Fruit fly (Drosophila melanogaster) whole organism, embryonic: ENCODE measurements around the gene Schip1.

Experiments used
- Adf1 ChIP-seq: fragments of 200-800 bp; sonication (Bioruptor generic); IDR thresholded peaks from 2 replicates; pipeline ENCODE4 v1.3.6; 2022; ENCODE audit warnings: missing biosample characterization, missing genetic modification characterization
- CG10321 ChIP-seq: fragments of 200-800 bp; sonication (Bioruptor generic); IDR thresholded peaks from 2 replicates; pipeline ENCODE4 v1.3.6; 2022; ENCODE audit warnings: missing biosample characterization, missing genetic modification characterization
- CG11247 ChIP-seq: fragments of 200-800 bp; sonication (Bioruptor generic); IDR thresholded peaks from 2 replicates; pipeline ENCODE4 v1.3.6; 2022; ENCODE audit warnings: missing biosample characterization, missing genetic modification characterization
- CG12104 ChIP-seq: fragments of 200-800 bp; sonication (Bioruptor generic); optimal IDR thresholded peaks from 3 replicates; lab custom pipeline; 2016; ENCODE audit warnings: missing biosample characterization, missing genetic modification characterization
- CG14710 ChIP-seq: fragments of 200-800 bp; sonication (Bioruptor generic); optimal IDR thresholded peaks from 3 replicates; lab custom pipeline; 2019; ENCODE audit warnings: missing biosample characterization, mild to moderate bottlenecking, missing genetic modification characterization, moderate library complexity
- CG1529 ChIP-seq: fragments of 200-800 bp; sonication (Bioruptor generic); optimal IDR thresholded peaks from 3 replicates; lab custom pipeline; 2018; ENCODE audit warnings: missing biosample characterization, missing genetic modification characterization
- CG3281 ChIP-seq: fragments of 200-800 bp; sonication (Bioruptor generic); optimal IDR thresholded peaks from 3 replicates; lab custom pipeline; 2017; ENCODE audit warnings: missing biosample characterization, mild to moderate bottlenecking, missing genetic modification characterization
- CG33213 ChIP-seq: fragments of 200-800 bp; sonication (Bioruptor generic); optimal IDR thresholded peaks from 3 replicates; lab custom pipeline; 2016; ENCODE audit warnings: missing biosample characterization, missing genetic modification characterization
- CG34224 ChIP-seq: fragments of 200-800 bp; sonication (Bioruptor generic); IDR thresholded peaks from 3 replicates; pipeline ENCODE4 v1.3.6; 2022; ENCODE audit warnings: missing biosample characterization, missing genetic modification characterization; ENCODE audit not compliant: partially characterized antibody
- CG3838 ChIP-seq: fragments of 200-800 bp; sonication (Bioruptor generic); optimal IDR thresholded peaks from 3 replicates; lab custom pipeline; 2016; ENCODE audit warnings: missing biosample characterization, missing genetic modification characterization
- CG6272 ChIP-seq: fragments of 200-800 bp; sonication (Bioruptor generic); IDR thresholded peaks from 2 replicates; pipeline ENCODE4 v1.3.6; 2022; ENCODE audit warnings: missing biosample characterization, missing genetic modification characterization
- CHES-1-like ChIP-seq: fragments of 200-800 bp; sonication (Bioruptor generic); optimal IDR thresholded peaks from 2 replicates; lab custom pipeline; 2016; ENCODE audit warnings: missing biosample characterization, missing genetic modification characterization
- D19B ChIP-seq: fragments of 200-800 bp; sonication (Bioruptor generic); optimal IDR thresholded peaks from 2 replicates; lab custom pipeline; 2017; ENCODE audit warnings: missing biosample characterization, mild to moderate bottlenecking, missing genetic modification characterization
- Dek ChIP-seq: fragments of 200-800 bp; sonication (Bioruptor generic); optimal IDR thresholded peaks from 3 replicates; lab custom pipeline; 2019; ENCODE audit warnings: missing biosample characterization, mild to moderate bottlenecking, missing genetic modification characterization, moderate library complexity
- Doc2 ChIP-seq: fragments of 200-800 bp; sonication (Bioruptor generic); IDR thresholded peaks from 2 replicates; pipeline ENCODE4 v1.3.6; 2022; ENCODE audit warnings: missing biosample characterization, missing genetic modification characterization
- Dp ChIP-seq: fragments of 200-800 bp; sonication (Bioruptor generic); optimal IDR thresholded peaks from 2 replicates; lab custom pipeline; 2018; ENCODE audit warnings: missing biosample characterization, mild to moderate bottlenecking, missing genetic modification characterization, moderate library complexity
- Dref ChIP-seq: fragments of 200-800 bp; sonication (Bioruptor generic); IDR thresholded peaks from 2 replicates; pipeline ENCODE4 v1.3.6; 2022; ENCODE audit warnings: missing biosample characterization, missing genetic modification characterization
- Elba2 ChIP-seq: fragments of 200-800 bp; sonication (Bioruptor generic); optimal IDR thresholded peaks from 3 replicates; lab custom pipeline; 2016; ENCODE audit warnings: missing biosample characterization, missing genetic modification characterization
- Gug ChIP-seq: fragments of 200-800 bp; sonication (Bioruptor generic); IDR thresholded peaks from 4 replicates; pipeline ENCODE4 v1.3.6; 2022; ENCODE audit warnings: missing biosample characterization, missing genetic modification characterization
- HHEX ChIP-seq: fragments of 200-800 bp; sonication (Bioruptor generic); optimal IDR thresholded peaks from 3 replicates; lab custom pipeline; 2017; ENCODE audit warnings: missing biosample characterization, mild to moderate bottlenecking, missing genetic modification characterization, missing genetic modification reagents
- Hey ChIP-seq: fragments of 200-800 bp; sonication (Bioruptor generic); optimal IDR thresholded peaks from 3 replicates; lab custom pipeline; 2018; ENCODE audit warnings: missing biosample characterization, mild to moderate bottlenecking, missing genetic modification characterization
- Meics ChIP-seq: fragments of 200-800 bp; sonication (Bioruptor generic); optimal IDR thresholded peaks from 2 replicates; lab custom pipeline; 2017; ENCODE audit warnings: missing biosample characterization, mild to moderate bottlenecking, missing genetic modification characterization
- Neu2 ChIP-seq: fragments of 200-800 bp; sonication (Bioruptor generic); optimal IDR thresholded peaks from 3 replicates; lab custom pipeline; 2016; ENCODE audit warnings: missing biosample characterization, missing genetic modification characterization, borderline replicate concordance
- Nf-YC ChIP-seq: fragments of 200-800 bp; optimal IDR thresholded peaks from 3 replicates; lab custom pipeline; 2019; ENCODE audit warnings: missing biosample characterization, mild to moderate bottlenecking, missing genetic modification characterization, moderate library complexity
- NfI ChIP-seq: fragments of 200-800 bp; sonication (Bioruptor generic); optimal IDR thresholded peaks from 3 replicates; lab custom pipeline; 2018; ENCODE audit warnings: missing biosample characterization, mild to moderate bottlenecking, missing genetic modification characterization, moderate library complexity
- Ptx1 ChIP-seq: fragments of 200-800 bp; sonication (Bioruptor generic); IDR thresholded peaks from 2 replicates; pipeline ENCODE4 v1.3.6; 2022; ENCODE audit warnings: missing biosample characterization, missing genetic modification characterization
- Sox100B ChIP-seq: fragments of 200-800 bp; sonication (Bioruptor generic); optimal IDR thresholded peaks from 3 replicates; lab custom pipeline; 2018; ENCODE audit warnings: missing biosample characterization, mild to moderate bottlenecking, missing genetic modification characterization
- Spps ChIP-seq: fragments of 200-800 bp; sonication (Bioruptor generic); optimal IDR thresholded peaks from 2 replicates; lab custom pipeline; 2018; ENCODE audit warnings: missing biosample characterization, mild to moderate bottlenecking, missing genetic modification characterization
- Usf ChIP-seq: fragments of 200-800 bp; sonication (Bioruptor generic); optimal IDR thresholded peaks from 2 replicates; lab custom pipeline; 2017; ENCODE audit warnings: missing genotype, missing biosample characterization, missing genetic modification characterization
- Xbp1 ChIP-seq: fragments of 200-800 bp; sonication (Bioruptor generic); optimal IDR thresholded peaks from 3 replicates; lab custom pipeline; 2016; ENCODE audit warnings: missing biosample characterization, mild to moderate bottlenecking, missing genetic modification characterization
- btn ChIP-seq: fragments of 200-800 bp; sonication (Bioruptor generic); optimal IDR thresholded peaks from 2 replicates; lab custom pipeline; 2016; ENCODE audit warnings: missing biosample characterization, missing genetic modification characterization
- caup ChIP-seq: fragments of 200-800 bp; sonication (Bioruptor generic); optimal IDR thresholded peaks from 3 replicates; lab custom pipeline; 2017; ENCODE audit warnings: missing biosample characterization, mild to moderate bottlenecking, missing genetic modification characterization, moderate library complexity; ENCODE audit not compliant: severe bottlenecking
- dm ChIP-seq: fragments of 200-800 bp; sonication (Bioruptor generic); optimal IDR thresholded peaks from 3 replicates; lab custom pipeline; 2016; ENCODE audit warnings: missing biosample characterization, missing genetic modification characterization
- dmrt99B ChIP-seq: fragments of 200-800 bp; sonication (Bioruptor generic); optimal IDR thresholded peaks from 2 replicates; lab custom pipeline; 2018; ENCODE audit warnings: missing biosample characterization, mild to moderate bottlenecking, missing genetic modification characterization, moderate library complexity
- emc ChIP-seq: fragments of 200-800 bp; sonication (Bioruptor generic); optimal IDR thresholded peaks from 2 replicates; lab custom pipeline; 2016; ENCODE audit warnings: missing biosample characterization, missing genetic modification characterization
- ewg ChIP-seq: fragments of 200-800 bp; sonication (Bioruptor generic); optimal IDR thresholded peaks from 3 replicates; lab custom pipeline; 2017; ENCODE audit warnings: mild to moderate bottlenecking, missing biosample characterization, missing genetic modification reagents, missing genetic modification characterization
- gcm ChIP-seq: fragments of 200-800 bp; sonication (Bioruptor generic); optimal IDR thresholded peaks from 2 replicates; lab custom pipeline; 2019; ENCODE audit warnings: missing biosample characterization, mild to moderate bottlenecking, missing genetic modification characterization, moderate library complexity
- gt ChIP-seq: fragments of 200-800 bp; sonication (Bioruptor generic); IDR thresholded peaks from 2 replicates; pipeline ENCODE4 v1.3.6; 2022; ENCODE audit warnings: missing biosample characterization, missing genetic modification characterization
- hth ChIP-seq: fragments of >200 bp; optimal IDR thresholded peaks from 2 replicates; lab custom pipeline; 2017; ENCODE audit warnings: inconsistent platforms
- lilli ChIP-seq: fragments of 200-800 bp; sonication (Bioruptor generic); optimal IDR thresholded peaks from 3 replicates; lab custom pipeline; 2016; ENCODE audit warnings: missing biosample characterization, missing genetic modification characterization
- nau ChIP-seq: fragments of 200-800 bp; sonication (Bioruptor generic); optimal IDR thresholded peaks from 3 replicates; lab custom pipeline; 2017; ENCODE audit warnings: missing biosample characterization, mild to moderate bottlenecking, missing genetic modification characterization, missing genetic modification reagents
- otp ChIP-seq: fragments of 200-800 bp; sonication (Bioruptor generic); IDR thresholded peaks from 3 replicates; pipeline ENCODE4, ENCODE4 v1.3.6; 2022; ENCODE audit warnings: missing biosample characterization, missing genetic modification characterization
- pan ChIP-seq, 4 experiments: fragments of >200 bp in 3 of 4; fragments of 200-800 bp in 1 of 4; sonication (Bioruptor generic) in 1 of 4; optimal IDR thresholded peaks in 3 of 4; IDR thresholded peaks in 1 of 4; 2 replicates each; pipeline versions ENCODE4 v1.3.6 to Lab custom; 2017 to 2022; ENCODE audit warnings: missing biosample characterization in 2 of 4, missing genetic modification characterization in 2 of 4, mixed read lengths in 1 of 4
- pb ChIP-seq: fragments of 200-800 bp; sonication (Bioruptor generic); optimal IDR thresholded peaks from 3 replicates; lab custom pipeline; 2016; ENCODE audit warnings: missing biosample characterization, missing genetic modification characterization
- schlank ChIP-seq: fragments of 200-800 bp; sonication (Bioruptor generic); optimal IDR thresholded peaks from 2 replicates; lab custom pipeline; 2018; ENCODE audit warnings: missing biosample characterization, mild to moderate bottlenecking, missing genetic modification characterization
- sim ChIP-seq: fragments of 200-800 bp; sonication (Bioruptor generic); IDR thresholded peaks from 2 replicates; pipeline ENCODE4 v1.3.6; 2022; ENCODE audit warnings: missing biosample characterization, missing genetic modification characterization
- slbo ChIP-seq: fragments of 200-800 bp; sonication (Bioruptor generic); IDR thresholded peaks from 2 replicates; pipeline ENCODE4 v1.3.6; 2022; ENCODE audit warnings: missing biosample characterization, missing genetic modification characterization
- tin ChIP-seq: fragments of 200-800 bp; sonication (Bioruptor generic); optimal IDR thresholded peaks from 3 replicates; lab custom pipeline; 2016; ENCODE audit warnings: missing biosample characterization, missing genetic modification characterization
- vvl ChIP-seq: fragments of 200-800 bp; sonication (Bioruptor generic); IDR thresholded peaks from 2 replicates; pipeline ENCODE4 v1.3.6; 2022; ENCODE audit warnings: missing biosample characterization, missing genetic modification characterization
- z ChIP-seq: fragments of 200-800 bp; sonication (Bioruptor generic); IDR thresholded peaks from 3 replicates; pipeline ENCODE4 v1.3.6; 2022; ENCODE audit warnings: missing biosample characterization, missing genetic modification characterization
- zen2 ChIP-seq: fragments of 200-800 bp; sonication (Bioruptor generic); IDR thresholded peaks from 3 replicates; pipeline ENCODE4 v1.3.6; 2022; ENCODE audit warnings: missing biosample characterization, missing genetic modification characterization; ENCODE audit not compliant: partially characterized antibody

The Schip1 gene

dm6 chr2L:10339212-10339721, 8.4 kb upstream of the Schip1 start, which contains the start of gene SamDC:
SamDC (plus strand) TSS chr2L:10339457.
- TF ChIP-seq slbo (GFP tag; lab: Robert Waterston, UW) (peak; percentile 57), lilli (GFP tag; lab: Kevin White, UChicago) (peak; percentile 52), CHES-1-like (GFP tag; lab: Kevin White, UChicago) (no peak), nau (GFP tag; lab: Kevin White, UChicago) (no peak), CG12104 (GFP tag; lab: Kevin White, UChicago) (no peak), Dek (peak; percentile 68), dm (GFP tag; lab: Kevin White, UChicago) (peak; percentile 65), emc (no peak), HHEX (GFP tag; lab: Kevin White, UChicago) (peak; percentile 48), Elba2 (GFP tag; lab: Kevin White, UChicago) (no peak), Usf (GFP tag; lab: Kevin White, UChicago) (no peak), Dref (peak; percentile 91), Spps (no peak), Adf1 (peak; percentile 27; the same call in 1 of the 2 replicates), CG34224 (peak; percentile 79), gt (GFP tag; lab: Robert Waterston, UW) (no peak), CG33213 (GFP tag; lab: Kevin White, UChicago) (peak; percentile 34), CG1529 (GFP tag; lab: Kevin White, UChicago) (no peak), NfI (GFP tag; lab: Kevin White, UChicago) (peak; percentile 46), CG14710 (peak; percentile 47), Ptx1 (peak; percentile 44), ewg (GFP tag; lab: Kevin White, UChicago) (no peak), Doc2 (no peak), hth (lab: Kevin White, UChicago) (no peak), dmrt99B (tag; lab: Kevin White, UChicago) (peak; percentile 26), z (GFP tag; lab: Robert Waterston, UW) (no peak), vvl (peak; percentile 75), tin (GFP tag; lab: Kevin White, UChicago) (peak; percentile 13), caup (GFP tag; lab: Kevin White, UChicago) (peak; percentile 45), CG3281 (GFP tag; lab: Kevin White, UChicago) (peak; percentile 26), sim (GFP tag; lab: Robert Waterston, UW) (no peak), pan (optimal IDR thresholded peaks at IDR 0.05; lab: Kevin White, UChicago) (no peak), pan (GFP tag; optimal IDR thresholded peaks at IDR 0.05 in 1 of 2, IDR thresholded peaks at IDR 0.05 in 1 of 2) (peak in 1 of 2 experiments; percentile 49), Gug (no peak), btn (GFP tag; lab: Kevin White, UChicago) (no peak), otp (GFP tag; lab: Robert Waterston, UW) (no peak), CG6272 (no peak), D19B (GFP tag; lab: Kevin White, UChicago) (no peak), gcm (GFP tag; lab: Kevin White, UChicago) (no peak), CG3838 (GFP tag; lab: Kevin White, UChicago) (no peak), CG10321 (GFP tag; lab: Robert Waterston, UW) (no peak), CG11247 (GFP tag; lab: Robert Waterston, UW) (no peak), Hey (tag; lab: Kevin White, UChicago) (no peak), schlank (tag; lab: Kevin White, UChicago) (peak; percentile 35), zen2 (GFP tag; lab: Robert Waterston, UW) (no peak; the same call in 2 of the 3 replicates), Neu2 (GFP tag; lab: Kevin White, UChicago) (no peak), pb (GFP tag; lab: Kevin White, UChicago) (peak; percentile 39), Nf-YC (tag; lab: Kevin White, UChicago) (no peak), Sox100B (peak; percentile 17), Meics (peak; percentile 25), Dp (GFP tag; lab: Kevin White, UChicago) (peak; percentile 17), Xbp1 (peak; percentile 51)
